Worm (Caenorhabditis elegans) whole organism, dauer: ENCODE measurements around the gene vab-2.

Source experiments
- unc-62 ChIP-seq: sonication (generic microtip); optimal IDR thresholded peaks from 2 replicates; lab custom pipeline; 2017; ENCODE audit warnings: missing biosample characterization, missing genetic modification reagents, missing genetic modification characterization

Gene vab-2

DNA sequence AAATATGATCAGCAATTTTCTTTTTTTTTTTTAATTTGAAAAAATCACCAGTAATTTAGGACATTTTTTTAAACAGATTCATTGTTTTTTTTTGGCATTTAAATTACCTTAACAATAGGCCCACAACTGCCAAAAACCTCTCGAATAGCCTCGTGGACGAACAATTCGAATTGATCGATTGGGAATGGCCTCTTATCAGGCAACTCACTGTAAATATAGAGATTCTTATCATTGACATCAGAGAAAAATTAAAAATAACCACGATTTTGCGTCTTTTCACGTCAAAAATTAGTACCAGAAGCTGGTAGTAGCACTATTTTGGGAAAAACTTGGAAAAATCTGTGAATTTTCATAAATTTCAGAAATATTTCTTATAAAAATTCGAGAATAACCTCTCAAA is 44.7 kb downstream of the vab-2 start:
- no peak for TF ChIP-seq unc-62 (GFP tag; lab: Kevin White, UChicago)

DNA sequence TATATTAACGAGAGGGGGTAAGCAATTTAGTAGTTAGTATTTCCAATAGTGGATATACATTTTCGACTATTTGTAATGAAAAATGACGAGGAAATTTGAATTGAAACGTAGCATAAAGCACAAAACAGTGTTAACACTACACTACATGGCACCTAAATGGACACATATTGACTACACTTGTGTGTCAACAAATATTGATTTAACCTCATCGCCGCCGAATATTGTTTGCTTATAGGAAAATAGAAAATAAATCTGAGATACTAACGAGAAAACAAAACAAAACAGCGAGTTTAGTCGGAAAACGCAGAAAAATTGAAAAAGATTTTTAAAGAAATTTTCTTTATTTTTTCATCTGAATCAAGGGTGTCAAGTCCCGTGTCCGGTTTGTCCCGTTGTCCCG is 46.0 kb downstream of the vab-2 start:
- no peak for TF ChIP-seq unc-62 (GFP tag; lab: Kevin White, UChicago)

DNA sequence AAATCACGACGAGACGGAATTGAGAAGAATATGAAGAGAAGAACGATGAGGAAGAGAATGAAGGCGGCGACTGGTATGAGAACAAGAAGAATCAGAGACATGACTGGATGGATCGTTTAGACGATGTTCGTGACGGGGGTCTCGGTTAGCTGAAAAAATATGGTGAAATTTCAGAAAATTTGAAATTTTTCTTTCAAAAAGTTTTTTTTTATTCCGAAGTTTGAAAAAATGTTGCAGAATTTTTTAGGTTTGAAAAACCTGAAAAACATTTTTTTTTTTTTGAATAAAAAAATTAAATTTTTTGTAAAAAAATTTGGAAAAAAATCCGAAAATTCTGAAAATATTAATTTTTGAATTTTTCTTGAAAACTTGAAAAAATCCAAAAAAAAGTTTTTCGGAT is 47.6 kb downstream of the vab-2 start, which contains the start of gene Y37E11AM.3:
Gene Y37E11AM.3 (minus strand): TSS at position 101 of the 400 bp plus-strand sequence.
- TF ChIP-seq unc-62 (GFP tag; lab: Kevin White, UChicago) = no peak
